Worm (Caenorhabditis elegans) whole organism, mixed stage, embryonic: ENCODE data around the gene gpn-1.

Source experiments
- pha-4 ChIP-seq: fragments of 150-350 bp; optimal IDR thresholded peaks from 2 replicates; lab custom pipeline; 2018; ENCODE audit warnings: missing biosample characterization, missing genetic modification reagents, missing genetic modification characterization
- snpc-4 ChIP-seq: fragments of 150-350 bp; optimal IDR thresholded peaks from 2 replicates; lab custom pipeline; 2014; ENCODE audit warnings: missing biosample characterization, missing genetic modification characterization
- unc-62 ChIP-seq: fragments of 150-350 bp; optimal IDR thresholded peaks from 2 replicates; lab custom pipeline; 2014; ENCODE audit warnings: missing biosample characterization, missing genetic modification reagents, missing genetic modification characterization

ce11 chrX:15654969-15655368, 26.5 kb upstream of the gpn-1 start:
- TF ChIP-seq unc-62 (GFP tag; lab: Kevin White, UChicago) (no peak), pha-4 (tag; lab: Kevin White, UChicago) (no peak), snpc-4 (tag; lab: Kevin White, UChicago) (no peak)
